Fruit fly (Drosophila melanogaster) whole organism, wandering third instar larva: Measurements from ENCODE around the gene CG15561.
A peak's percentile ranks its signal among the peaks of the same experiment; 100 is the strongest.

Experiments
- Abd-B ChIP-seq: fragments of >200 bp; optimal IDR thresholded peaks from 2 replicates; lab custom pipeline; 2017; ENCODE audit warnings: missing biosample characterization, missing genetic modification characterization
- CrebA ChIP-seq: fragments of 200-800 bp; sonication (Bioruptor generic); optimal IDR thresholded peaks from 2 replicates; lab custom pipeline; 2016; ENCODE audit warnings: missing biosample characterization, mild to moderate bottlenecking, missing genetic modification characterization, borderline replicate concordance
- Hr78 ChIP-seq: fragments of >200 bp; optimal IDR thresholded peaks from 2 replicates; lab custom pipeline; 2017; ENCODE audit warnings: missing biosample characterization, missing genetic modification characterization
- Jra ChIP-seq: sonication (Bioruptor generic); optimal IDR thresholded peaks from 2 replicates; lab custom pipeline; 2016; ENCODE audit warnings: missing biosample characterization, missing genetic modification characterization
- br ChIP-seq: fragments of 200-800 bp; sonication (Bioruptor generic); optimal IDR thresholded peaks from 2 replicates; lab custom pipeline; 2016; ENCODE audit warnings: missing biosample characterization, missing genetic modification characterization
- dmrt93B ChIP-seq: fragments of 200-800 bp; sonication (Bioruptor generic); optimal IDR thresholded peaks from 2 replicates; lab custom pipeline; 2018; ENCODE audit warnings: missing biosample characterization, mild to moderate bottlenecking, missing genetic modification characterization
- dsf ChIP-seq: sonication (Bioruptor generic); optimal IDR thresholded peaks from 2 replicates; lab custom pipeline; 2016; ENCODE audit warnings: missing biosample characterization, missing genetic modification characterization, borderline replicate concordance
- fru ChIP-seq: fragments of 200-800 bp; sonication (Bioruptor generic); optimal IDR thresholded peaks from 3 replicates; lab custom pipeline; 2016; ENCODE audit warnings: missing biosample characterization, mild to moderate bottlenecking, missing genetic modification characterization
- lola ChIP-seq: fragments of >200 bp; optimal IDR thresholded peaks from 2 replicates; lab custom pipeline; 2017; ENCODE audit warnings: missing biosample characterization, missing genetic modification characterization
- pan ChIP-seq: fragments of >200 bp; optimal IDR thresholded peaks from 2 replicates; lab custom pipeline; 2017
- sage ChIP-seq: fragments of 200-800 bp; sonication (Bioruptor generic); optimal IDR thresholded peaks from 2 replicates; lab custom pipeline; 2016; ENCODE audit warnings: missing biosample characterization, mild to moderate bottlenecking, missing genetic modification characterization
- tai ChIP-seq: sonication (Bioruptor generic); optimal IDR thresholded peaks from 2 replicates; lab custom pipeline; 2016; ENCODE audit warnings: missing biosample characterization, missing genetic modification characterization
- usp ChIP-seq: fragments of >200 bp; optimal IDR thresholded peaks from 2 replicates; lab custom pipeline; 2017; ENCODE audit warnings: missing biosample characterization, missing genetic modification characterization
- woc ChIP-seq: sonication (Bioruptor generic); optimal IDR thresholded peaks from 2 replicates; lab custom pipeline; 2016; ENCODE audit warnings: missing biosample characterization, mild to moderate bottlenecking, missing genetic modification characterization

dm6 chr3R:31221337-31222047 lies 5.8 kb upstream of the CG15561 start:
- TF ChIP-seq dsf (GFP tag; lab: Kevin White, UChicago): no peak
- TF ChIP-seq woc (GFP tag; lab: Kevin White, UChicago): no peak
- TF ChIP-seq lola (GFP tag; lab: Kevin White, UChicago): no peak
- TF ChIP-seq Abd-B (GFP tag; lab: Kevin White, UChicago): no peak
- TF ChIP-seq br: peak; percentile 15
- peak; percentile 12 for TF ChIP-seq Hr78
- no peak for TF ChIP-seq pan (lab: Kevin White, UChicago)
- no peak for TF ChIP-seq CrebA (GFP tag; lab: Kevin White, UChicago)
- no peak for TF ChIP-seq dmrt93B
- no peak for TF ChIP-seq fru (GFP tag; lab: Kevin White, UChicago)
- TF ChIP-seq Jra (GFP tag; lab: Kevin White, UChicago): no peak
- no peak for TF ChIP-seq usp (GFP tag; lab: Kevin White, UChicago)
- no peak for TF ChIP-seq tai (GFP tag; lab: Kevin White, UChicago)
- TF ChIP-seq sage (GFP tag; lab: Kevin White, UChicago): no peak
